Fruit fly (Drosophila melanogaster) whole organism, embryonic: ENCODE data around the gene CG5846.
A peak's percentile ranks its signal among the peaks of the same experiment; 100 is the strongest.

Experiments used
- Asciz ChIP-seq: fragments of 200-800 bp; sonication (Bioruptor generic); optimal IDR thresholded peaks from 2 replicates; lab custom pipeline; 2017; ENCODE audit warnings: missing biosample characterization, mild to moderate bottlenecking, missing genetic modification characterization, missing genetic modification reagents
- Atf6 ChIP-seq: fragments of 200-800 bp; sonication (Bioruptor generic); IDR thresholded peaks from 2 replicates; pipeline ENCODE4 v1.3.6; 2022; ENCODE audit warnings: missing biosample characterization, missing genetic modification characterization
- Bdp1 ChIP-seq: fragments of 200-800 bp; sonication (Bioruptor generic); optimal IDR thresholded peaks from 3 replicates; lab custom pipeline; 2016; ENCODE audit warnings: missing biosample characterization, missing genetic modification characterization
- CG10431 ChIP-seq: fragments of 200-800 bp; sonication (Bioruptor generic); optimal IDR thresholded peaks from 3 replicates; lab custom pipeline; 2018; ENCODE audit warnings: missing biosample characterization, mild to moderate bottlenecking, missing genetic modification characterization
- CG12071 ChIP-seq: fragments of 200-800 bp; sonication (Bioruptor generic); optimal IDR thresholded peaks from 3 replicates; lab custom pipeline; 2018; ENCODE audit warnings: missing biosample characterization, mild to moderate bottlenecking, missing genetic modification characterization
- CG12104 ChIP-seq: fragments of 200-800 bp; sonication (Bioruptor generic); optimal IDR thresholded peaks from 3 replicates; lab custom pipeline; 2016; ENCODE audit warnings: missing biosample characterization, missing genetic modification characterization
- CG12391 ChIP-seq: fragments of 200-800 bp; sonication (Bioruptor generic); optimal IDR thresholded peaks from 3 replicates; lab custom pipeline; 2018; ENCODE audit warnings: missing biosample characterization, mild to moderate bottlenecking, missing genetic modification characterization, moderate library complexity
- CG12942 ChIP-seq: fragments of 200-800 bp; sonication (Bioruptor generic); optimal IDR thresholded peaks from 3 replicates; lab custom pipeline; 2016; ENCODE audit warnings: missing biosample characterization, missing genetic modification characterization
- CG15696 ChIP-seq: fragments of 200-800 bp; sonication (Bioruptor generic); optimal IDR thresholded peaks from 2 replicates; lab custom pipeline; 2019; ENCODE audit warnings: missing biosample characterization, mild to moderate bottlenecking, missing genetic modification characterization, moderate library complexity
- CG17385 ChIP-seq: fragments of 200-800 bp; sonication (Bioruptor generic); optimal IDR thresholded peaks from 3 replicates; lab custom pipeline; 2018; ENCODE audit warnings: missing biosample characterization, mild to moderate bottlenecking, missing genetic modification characterization
- CG2712 ChIP-seq: fragments of 200-800 bp; optimal IDR thresholded peaks from 3 replicates; lab custom pipeline; 2019; ENCODE audit warnings: missing biosample characterization, mild to moderate bottlenecking, missing genetic modification characterization, moderate library complexity
- CG31388 ChIP-seq: fragments of 200-800 bp; sonication (Bioruptor generic); optimal IDR thresholded peaks from 2 replicates; lab custom pipeline; 2016; ENCODE audit warnings: missing biosample characterization, missing genetic modification characterization
- CG3281 ChIP-seq: fragments of 200-800 bp; sonication (Bioruptor generic); optimal IDR thresholded peaks from 3 replicates; lab custom pipeline; 2017; ENCODE audit warnings: missing biosample characterization, mild to moderate bottlenecking, missing genetic modification characterization
- CG33213 ChIP-seq: fragments of 200-800 bp; sonication (Bioruptor generic); optimal IDR thresholded peaks from 3 replicates; lab custom pipeline; 2016; ENCODE audit warnings: missing biosample characterization, missing genetic modification characterization
- CG3847 ChIP-seq: fragments of 200-800 bp; sonication (Bioruptor generic); IDR thresholded peaks from 2 replicates; pipeline ENCODE4 v1.3.6; 2022; ENCODE audit warnings: missing biosample characterization, missing genetic modification characterization
- CG4617 ChIP-seq: fragments of 200-800 bp; sonication (Bioruptor generic); optimal IDR thresholded peaks from 3 replicates; lab custom pipeline; 2016; ENCODE audit warnings: missing biosample characterization, missing genetic modification characterization, borderline replicate concordance
- CG5245 ChIP-seq: fragments of 200-800 bp; sonication (Bioruptor generic); optimal IDR thresholded peaks from 3 replicates; lab custom pipeline; 2016; ENCODE audit warnings: missing biosample characterization, missing genetic modification characterization
- CG6765 ChIP-seq: fragments of 200-800 bp; sonication (Bioruptor generic); optimal IDR thresholded peaks from 3 replicates; lab custom pipeline; 2017; ENCODE audit warnings: missing biosample characterization, mild to moderate bottlenecking, missing genetic modification characterization
- CG8290 ChIP-seq, 3 experiments: fragments of 200-800 bp; sonication (Bioruptor generic); optimal IDR thresholded peaks; 2 replicates each; lab custom pipeline; 2016 to 2019; ENCODE audit warnings: missing biosample characterization in 3 of 3, missing genetic modification characterization in 3 of 3, mild to moderate bottlenecking in 2 of 3, moderate library complexity in 1 of 3
- CG9437 ChIP-seq: fragments of 200-800 bp; sonication (Bioruptor generic); optimal IDR thresholded peaks from 2 replicates; lab custom pipeline; 2018; ENCODE audit warnings: missing biosample characterization, mild to moderate bottlenecking, missing genetic modification characterization
- CrebB ChIP-seq: fragments of 200-800 bp; sonication (Bioruptor generic); optimal IDR thresholded peaks from 3 replicates; lab custom pipeline; 2018; ENCODE audit warnings: missing biosample characterization, mild to moderate bottlenecking, missing genetic modification characterization
- Fer3 ChIP-seq: fragments of 200-800 bp; sonication (Bioruptor generic); optimal IDR thresholded peaks from 2 replicates; lab custom pipeline; 2018; ENCODE audit warnings: missing biosample characterization, mild to moderate bottlenecking, missing genetic modification characterization, moderate library complexity
- GATAe ChIP-seq: fragments of 200-800 bp; sonication (Bioruptor generic); conservative IDR thresholded peaks from 2 replicates; pipeline ENCODE4 v1.3.6; 2022; ENCODE audit warnings: missing biosample characterization, missing genetic modification characterization
- Gug ChIP-seq: fragments of 200-800 bp; sonication (Bioruptor generic); IDR thresholded peaks from 4 replicates; pipeline ENCODE4 v1.3.6; 2022; ENCODE audit warnings: missing biosample characterization, missing genetic modification characterization
- HLH4C ChIP-seq: fragments of 200-800 bp; sonication (Bioruptor generic); IDR thresholded peaks from 3 replicates; pipeline ENCODE4 v1.3.6; 2022; ENCODE audit warnings: missing biosample characterization, missing genetic modification characterization; ENCODE audit not compliant: partially characterized antibody
- HmgZ ChIP-seq: fragments of 200-800 bp; sonication (Bioruptor generic); optimal IDR thresholded peaks from 2 replicates; lab custom pipeline; 2018; ENCODE audit warnings: missing biosample characterization, mild to moderate bottlenecking, missing genetic modification characterization
- Hmr ChIP-seq: fragments of 200-800 bp; sonication (Bioruptor generic); optimal IDR thresholded peaks from 3 replicates; lab custom pipeline; 2017; ENCODE audit warnings: mild to moderate bottlenecking, missing biosample characterization, missing genetic modification reagents, missing genetic modification characterization
- Hr3 ChIP-seq: fragments of 200-800 bp; sonication (Bioruptor generic); optimal IDR thresholded peaks from 3 replicates; lab custom pipeline; 2016; ENCODE audit warnings: missing biosample characterization, missing genetic modification characterization
- Lpt ChIP-seq: fragments of >200 bp; optimal IDR thresholded peaks from 2 replicates; lab custom pipeline; 2018; ENCODE audit warnings: missing biosample characterization, missing genetic modification characterization
- Oaz ChIP-seq: fragments of 200-800 bp; sonication (Bioruptor generic); IDR thresholded peaks from 2 replicates; pipeline ENCODE4 v1.3.6; 2022; ENCODE audit warnings: missing biosample characterization, missing genetic modification characterization
- Side ChIP-seq: fragments of 200-800 bp; sonication (Bioruptor generic); optimal IDR thresholded peaks from 2 replicates; lab custom pipeline; 2016; ENCODE audit warnings: missing biosample characterization, missing genetic modification characterization
- Sin3A ChIP-seq: fragments of >200 bp; optimal IDR thresholded peaks from 2 replicates; lab custom pipeline; 2018
- Sry-β ChIP-seq: fragments of 200-800 bp; sonication (Bioruptor generic); optimal IDR thresholded peaks from 2 replicates; lab custom pipeline; 2018; ENCODE audit warnings: missing biosample characterization, mild to moderate bottlenecking, missing genetic modification characterization, moderate library complexity
- Tbp ChIP-seq: fragments of >200 bp; optimal IDR thresholded peaks from 2 replicates; lab custom pipeline; 2018; ENCODE audit warnings: missing biosample characterization, missing genetic modification characterization
- Vsx1 ChIP-seq: fragments of 200-800 bp; sonication (Bioruptor generic); optimal IDR thresholded peaks from 2 replicates; lab custom pipeline; 2017; ENCODE audit warnings: missing biosample characterization, mild to moderate bottlenecking, missing genetic modification characterization, missing genetic modification reagents
- ara ChIP-seq: fragments of 200-800 bp; sonication (Bioruptor generic); IDR thresholded peaks from 2 replicates; pipeline ENCODE4 v1.3.6; 2022; ENCODE audit warnings: missing biosample characterization, missing genetic modification characterization
- cad ChIP-seq: fragments of >200 bp; optimal IDR thresholded peaks from 2 replicates; lab custom pipeline; 2017; ENCODE audit warnings: missing biosample characterization, missing genetic modification characterization
- chn ChIP-seq: fragments of 200-800 bp; sonication (Bioruptor generic); optimal IDR thresholded peaks from 2 replicates; lab custom pipeline; 2016; ENCODE audit warnings: missing biosample characterization, missing genetic modification characterization
- croc ChIP-seq: fragments of 200-800 bp; sonication (Bioruptor generic); conservative IDR thresholded peaks from 3 replicates; pipeline ENCODE4 v1.3.6; 2022; ENCODE audit warnings: missing biosample characterization, missing genetic modification characterization
- fd96Cb ChIP-seq: fragments of 200-800 bp; sonication (Bioruptor generic); optimal IDR thresholded peaks from 2 replicates; lab custom pipeline; 2018; ENCODE audit warnings: missing biosample characterization, mild to moderate bottlenecking, missing genetic modification characterization, moderate library complexity
- ham ChIP-seq: fragments of 200-800 bp; sonication (Bioruptor generic); IDR thresholded peaks from 2 replicates; pipeline ENCODE4 v1.3.6; 2022; ENCODE audit warnings: missing biosample characterization, missing genetic modification characterization
- hkb ChIP-seq, 2 experiments: fragments of 200-800 bp in 1 of 2; fragments of >200 bp in 1 of 2; sonication (Bioruptor generic) in 1 of 2; IDR thresholded peaks in 1 of 2; optimal IDR thresholded peaks in 1 of 2; 2 replicates each; pipeline versions ENCODE4 v1.3.6 to Lab custom; 2017 to 2022; ENCODE audit warnings: missing biosample characterization in 1 of 2, missing genetic modification characterization in 1 of 2
- jigr1 ChIP-seq: fragments of 200-800 bp; sonication (Bioruptor generic); IDR thresholded peaks from 3 replicates; pipeline ENCODE4 v1.3.6; 2022; ENCODE audit warnings: missing biosample characterization, missing genetic modification characterization
- mam ChIP-seq: fragments of 200-800 bp; sonication (Bioruptor generic); optimal IDR thresholded peaks from 3 replicates; lab custom pipeline; 2016; ENCODE audit warnings: missing biosample characterization, missing genetic modification characterization
- pho ChIP-seq: fragments of 200-800 bp; sonication (Bioruptor generic); optimal IDR thresholded peaks from 2 replicates; lab custom pipeline; 2016; ENCODE audit warnings: missing biosample characterization, missing genetic modification characterization
- pzg ChIP-seq: fragments of 200-800 bp; sonication (Bioruptor generic); optimal IDR thresholded peaks from 3 replicates; lab custom pipeline; 2018; ENCODE audit warnings: missing biosample characterization, mild to moderate bottlenecking, missing genetic modification characterization, moderate library complexity
- run ChIP-seq: fragments of 200-800 bp; sonication (Bioruptor generic); optimal IDR thresholded peaks from 3 replicates; lab custom pipeline; 2018; ENCODE audit warnings: missing biosample characterization, mild to moderate bottlenecking, missing genetic modification characterization
- salm ChIP-seq: fragments of 200-800 bp; sonication (Bioruptor generic); optimal IDR thresholded peaks from 2 replicates; lab custom pipeline; 2018; ENCODE audit warnings: missing biosample characterization, mild to moderate bottlenecking, missing genetic modification characterization
- trh ChIP-seq: fragments of 200-800 bp; sonication (Bioruptor generic); optimal IDR thresholded peaks from 2 replicates; lab custom pipeline; 2016; ENCODE audit warnings: missing biosample characterization, missing genetic modification characterization
- tx ChIP-seq: fragments of 200-800 bp; sonication (Bioruptor generic); optimal IDR thresholded peaks from 2 replicates; lab custom pipeline; 2016; ENCODE audit warnings: missing biosample characterization, missing genetic modification characterization
- unc-4 ChIP-seq: fragments of 200-800 bp; sonication (Bioruptor generic); IDR thresholded peaks from 2 replicates; pipeline ENCODE4 v1.3.6; 2022; ENCODE audit warnings: missing biosample characterization, missing genetic modification characterization; ENCODE audit not compliant: partially characterized antibody

The CG5846 gene

dm6 chr2L:9921401-9921800, 35.6 kb downstream of the CG5846 start, which contains the start of gene CG4592 (continued):
- TF ChIP-seq GATAe (no peak), jigr1 (no peak), CG3847 (GFP tag; lab: Robert Waterston, UW) (peak; percentile 40; the same call in 1 of the 2 replicates), CG12391 (tag; lab: Kevin White, UChicago) (peak; percentile 70), CG6765 (GFP tag; lab: Kevin White, UChicago) (no peak), CG31388 (GFP tag; lab: Kevin White, UChicago) (no peak), Side (GFP tag; lab: Kevin White, UChicago) (peak; percentile 31), CG4617 (GFP tag; lab: Kevin White, UChicago) (no peak), Bdp1 (peak; percentile 18), Gug (GFP tag; lab: Robert Waterston, UW) (no peak), CG17385 (peak; percentile 57), Asciz (peak; percentile 53), run (tag; lab: Kevin White, UChicago) (no peak), Hr3 (GFP tag; lab: Kevin White, UChicago) (peak; percentile 34), trh (no peak), CG3281 (GFP tag; lab: Kevin White, UChicago) (no peak), CG5245 (GFP tag; lab: Kevin White, UChicago) (peak; percentile 48), pho (GFP tag; lab: Kevin White, UChicago) (no peak), Fer3 (peak; percentile 67), CG8290 (GFP tag; optimal IDR thresholded peaks at IDR 0.05; lab: Kevin White, UChicago) (no peak), CG8290 (tag; optimal IDR thresholded peaks at IDR 0.05; lab: Kevin White, UChicago) (no peak), Tbp (no peak), CG2712 (tag; lab: Kevin White, UChicago) (peak; percentile 78), CG33213 (GFP tag; lab: Kevin White, UChicago) (peak; percentile 12), CG12104 (GFP tag; lab: Kevin White, UChicago) (peak; percentile 4), CG12071 (GFP tag; lab: Kevin White, UChicago) (peak; percentile 30), unc-4 (GFP tag; lab: Robert Waterston, UW) (0 out of 2 replicates have a peak, but pooled peaks have one; percentile 15), Vsx1 (GFP tag; lab: Kevin White, UChicago) (no peak), Hmr (GFP tag; lab: Kevin White, UChicago) (peak; percentile 67), tx (GFP tag; lab: Kevin White, UChicago) (no peak), hkb (optimal IDR thresholded peaks at IDR 0.05; lab: Kevin White, UChicago) (no peak), hkb (GFP tag; IDR thresholded peaks at IDR 0.05; lab: Robert Waterston, UW) (peak; percentile 84), HLH4C (GFP tag; lab: Robert Waterston, UW) (no peak), HmgZ (tag; lab: Kevin White, UChicago) (peak; percentile 63), CG15696 (tag; lab: Kevin White, UChicago) (peak; percentile 39), mam (peak; percentile 33), CG10431 (GFP tag; lab: Kevin White, UChicago) (no peak), fd96Cb (tag; lab: Kevin White, UChicago) (peak; percentile 41), Lpt (no peak), chn (GFP tag; lab: Kevin White, UChicago) (peak; percentile 42), ham (GFP tag; lab: Robert Waterston, UW) (peak; percentile 32; the same call in 1 of the 2 replicates), pzg (GFP tag; lab: Kevin White, UChicago) (peak; percentile 35), salm (tag; lab: Kevin White, UChicago) (no peak), CG9437 (GFP tag; lab: Kevin White, UChicago) (peak; percentile 41), Sin3A (no peak), croc (GFP tag; lab: Robert Waterston, UW) (no peak), Oaz (GFP tag; lab: Robert Waterston, UW) (no peak; the same call in 1 of the 2 replicates), CrebB (tag; lab: Kevin White, UChicago) (peak; percentile 47), ara (peak; percentile 53; the same call in 1 of the 2 replicates), CG12942 (GFP tag; lab: Kevin White, UChicago) (peak; percentile 29), cad (GFP tag; lab: Kevin White, UChicago) (no peak), Sry-β (GFP tag; lab: Kevin White, UChicago) (no peak), Atf6 (GFP tag; lab: Robert Waterston, UW) (peak; percentile 72)
